Worm (Caenorhabditis elegans): Measurements from ENCODE around the gene sptf-2.

The sptf-2 gene

DNA sequence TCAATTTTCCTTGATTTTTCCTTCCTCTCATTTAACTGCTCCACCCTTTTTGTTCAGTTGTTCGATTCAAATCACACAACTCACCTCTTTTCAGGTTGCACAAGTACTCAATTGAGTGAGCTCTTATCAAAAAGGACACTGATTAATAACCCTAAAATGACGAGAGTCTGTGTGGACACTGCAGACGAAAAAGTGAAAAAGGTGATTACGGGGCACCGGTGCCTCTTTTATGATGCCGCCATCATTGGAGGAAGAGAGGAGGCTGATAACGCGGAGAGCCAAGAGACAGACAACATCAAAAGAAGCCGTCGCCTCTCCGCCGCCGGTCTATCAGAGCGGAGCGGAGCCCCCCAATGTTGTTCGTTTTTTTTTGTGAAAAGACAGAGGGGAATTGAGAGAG lies at the start of gene sptf-2 (continued):
- no peak for TF ChIP-seq ztf-3 (GFP tag; optimal IDR thresholded peaks at IDR 0.05)
- TF ChIP-seq ZK185.1 (tag; optimal IDR thresholded peaks at IDR 0.05; ENCODE audit: poor library complexity, severe bottlenecking): no peak
- no peak for TF ChIP-seq Y53G8AR.9 (GFP tag; conservative IDR thresholded peaks at IDR 0.05)
- TF ChIP-seq Y56A3A.18 (GFP tag; IDR thresholded peaks at IDR 0.05): no peak
- no peak for TF ChIP-seq bed-1 (GFP tag; IDR thresholded peaks at IDR 0.05)
- no peak for TF ChIP-seq lag-1 (GFP tag; IDR thresholded peaks at IDR 0.05)
- TF ChIP-seq nhr-27 (tag; optimal IDR thresholded peaks at IDR 0.05): no peak
- no peak for TF ChIP-seq lsl-1 (GFP tag; optimal IDR thresholded peaks at IDR 0.05)
- TF ChIP-seq ceh-40 (GFP tag; IDR thresholded peaks at IDR 0.05): 0 out of 2 replicates have a peak, but pooled peaks have one; percentile 4
- no peak for TF ChIP-seq F57C9.4 (tag; optimal IDR thresholded peaks at IDR 0.05)
- no peak for TF ChIP-seq F10E7.11 (tag; optimal IDR thresholded peaks at IDR 0.05)
- TF ChIP-seq rpc-1 (optimal IDR thresholded peaks at IDR 0.05): no peak
- TF ChIP-seq rpc-1 (tag; optimal IDR thresholded peaks at IDR 0.05): no peak

DNA sequence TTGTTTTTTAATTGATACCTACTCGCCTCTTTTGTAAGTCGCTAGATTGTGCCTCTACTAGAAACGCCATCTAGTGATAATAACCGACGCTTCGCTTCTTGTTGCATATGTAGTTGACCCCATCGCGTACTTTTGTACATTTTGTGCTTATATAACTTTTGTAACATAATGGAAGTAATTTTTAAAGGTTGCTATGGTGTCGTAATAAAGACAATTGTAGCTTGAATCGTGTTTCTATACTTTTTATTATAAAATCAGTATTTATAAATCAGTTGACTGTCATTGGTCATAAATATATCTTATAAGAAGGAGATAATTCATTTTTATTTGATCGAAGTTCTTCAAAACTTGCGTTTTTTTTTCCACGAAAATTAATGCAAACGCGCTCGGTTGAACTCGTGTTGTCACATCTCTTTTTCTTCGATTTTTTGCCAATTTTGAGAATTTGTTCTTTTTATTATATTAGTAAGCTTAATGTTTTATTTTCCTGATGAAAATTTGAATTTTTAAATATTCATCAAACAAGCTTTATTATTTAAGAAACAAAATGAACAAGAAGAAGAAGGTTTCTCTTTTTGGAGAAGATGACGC lies 47.7 kb upstream of the sptf-2 start, which contains the start of gene F54C9.9:
F54C9.9 (plus strand) TSS at position 541 of the 591 bp plus-strand sequence.
- TF ChIP-seq ekl-4 (GFP tag; IDR thresholded peaks at IDR 0.05) (no peak), snpc-4 (GFP tag; optimal IDR thresholded peaks at IDR 0.05) (peak; percentile 44), snpc-4 (tag; optimal IDR thresholded peaks at IDR 0.05) (peak in 2 of 4 experiments; percentile 19 to 27), lin-35 (GFP tag; optimal IDR thresholded peaks at IDR 0.05) (peak in 1 of 3 experiments; percentile 41), C17E4.6 (GFP tag; IDR thresholded peaks at IDR 0.05) (peak; percentile 48; the same call in 1 of the 2 replicates), F49E8.2 (tag; optimal IDR thresholded peaks at IDR 0.05; ENCODE audit: insufficient read depth) (peak; percentile 79), ceh-27 (GFP tag; optimal IDR thresholded peaks at IDR 0.05) (no peak), F23B12.7 (tag; optimal IDR thresholded peaks at IDR 0.05; ENCODE audit: insufficient read depth) (peak; percentile 6), athp-1 (tag; optimal IDR thresholded peaks at IDR 0.05) (peak; percentile 24), lin-26 (GFP tag; IDR thresholded peaks at IDR 0.05) (peak; percentile 73), rcor-1 (GFP tag; IDR thresholded peaks at IDR 0.05) (peak; percentile 33; the same call in 1 of the 2 replicates), Y67H2A.10 (GFP tag; conservative IDR thresholded peaks at IDR 0.05) (no peak), lsl-1 (GFP tag; optimal IDR thresholded peaks at IDR 0.05) (peak; percentile 50), lin-54 (GFP tag; optimal IDR thresholded peaks at IDR 0.05) (peak; percentile 19), tbp1 (GFP tag; optimal IDR thresholded peaks at IDR 0.05) (peak; percentile 11), F37B4.10 (GFP tag; IDR thresholded peaks at IDR 0.05) (no peak), madf-8 (GFP tag; conservative IDR thresholded peaks at IDR 0.05) (peak; percentile 47), ceh-58 (GFP tag; IDR thresholded peaks at IDR 0.05) (no peak), Y95B8A.8 (GFP tag; IDR thresholded peaks at IDR 0.05) (peak; percentile 77), nhr-27 (tag; optimal IDR thresholded peaks at IDR 0.05) (no peak), ztf-28 (GFP tag; IDR thresholded peaks at IDR 0.05) (no peak), nfya-1 (tag; optimal IDR thresholded peaks at IDR 0.05; ENCODE audit: borderline replicate concordance, insufficient read depth) (no peak), hsf-1 (GFP tag; IDR thresholded peaks at IDR 0.05) (0 out of 2 replicates have a peak, but pooled peaks have one; percentile 65), F33H1.4 (GFP tag; IDR thresholded peaks at IDR 0.05) (peak; percentile 28; the same call in 1 of the 2 replicates), rpc-1 (optimal IDR thresholded peaks at IDR 0.05) (no peak), rpc-1 (tag; optimal IDR thresholded peaks at IDR 0.05) (peak; percentile 0), unc-130 (GFP tag; optimal IDR thresholded peaks at IDR 0.05) (peak; percentile 49), pbrm-1 (GFP tag; IDR thresholded peaks at IDR 0.05) (0 out of 2 replicates have a peak, but pooled peaks have one; percentile 31), Y53F4B.3 (GFP tag; IDR thresholded peaks at IDR 0.05) (no peak), Y79H2A.3 (GFP tag; conservative IDR thresholded peaks at IDR 0.05) (peak; percentile 87), B0336.3 (GFP tag; IDR thresholded peaks at IDR 0.05) (peak; percentile 73; the same call in 1 of the 2 replicates), ceh-40 (GFP tag; IDR thresholded peaks at IDR 0.05) (0 out of 2 replicates have a peak, but pooled peaks have one; percentile 2), xnd-1 (tag; optimal IDR thresholded peaks at IDR 0.05) (peak; percentile 33), Y53G8AR.9 (GFP tag; conservative IDR thresholded peaks at IDR 0.05) (peak; percentile 71), attf-6 (GFP tag; IDR thresholded peaks at IDR 0.05) (peak; percentile 75), ztf-26 (tag; optimal IDR thresholded peaks at IDR 0.05) (no peak), him-1 (tag; optimal IDR thresholded peaks at IDR 0.05) (peak; percentile 23), madf-3 (GFP tag; IDR thresholded peaks at IDR 0.05) (peak; percentile 74; the same call in 1 of the 2 replicates)

All from whole organism, young adult.